Worm (Caenorhabditis elegans): ENCODE results near the gene Y69E1A.3.

Y69E1A.3 gene

ce11 chrIV:10975968-10976367, 23.9 kb downstream of the Y69E1A.3 start (continued):
- TF ChIP-seq fkh-4 (tag; optimal IDR thresholded peaks at IDR 0.05; ENCODE audit: borderline replicate concordance) (no peak), aly-2 (tag; optimal IDR thresholded peaks at IDR 0.05) (no peak), nhr-71 (tag; optimal IDR thresholded peaks at IDR 0.05) (peak; percentile 70), nhr-90 (tag; optimal IDR thresholded peaks at IDR 0.05; ENCODE audit: poor library complexity) (peak; percentile 70), lir-3 (tag; optimal IDR thresholded peaks at IDR 0.05; ENCODE audit: poor library complexity) (no peak), fkh-10 (GFP tag; optimal IDR thresholded peaks at IDR 0.05) (no peak), unc-130 (tag; optimal IDR thresholded peaks at IDR 0.05) (no peak), mep-1 (tag; optimal IDR thresholded peaks at IDR 0.05) (peak; percentile 48), ama-1 (optimal IDR thresholded peaks at IDR 0.05) (no peak), lin-14 (GFP tag; optimal IDR thresholded peaks at IDR 0.05) (peak; percentile 82), lin-39 (tag; optimal IDR thresholded peaks at IDR 0.05) (no peak), jun-1 (tag; optimal IDR thresholded peaks at IDR 0.05) (no peak), hlh-17 (GFP tag; optimal IDR thresholded peaks at IDR 0.05; ENCODE audit: borderline replicate concordance) (no peak), tlp-1 (tag; optimal IDR thresholded peaks at IDR 0.05) (no peak), egl-13 (tag; optimal IDR thresholded peaks at IDR 0.05) (no peak), mdl-1 (tag; optimal IDR thresholded peaks at IDR 0.05) (peak in 1 of 2 experiments; percentile 69), sptf-1 (tag; optimal IDR thresholded peaks at IDR 0.05) (no peak), nhr-28 (tag; optimal IDR thresholded peaks at IDR 0.05) (no peak), ceh-82 (tag; optimal IDR thresholded peaks at IDR 0.05) (no peak), unc-98 (GFP tag; IDR thresholded peaks at IDR 0.05) (no peak), swsn-7 (tag; optimal IDR thresholded peaks at IDR 0.05) (peak; percentile 8), rnt-1 (tag; optimal IDR thresholded peaks at IDR 0.05) (peak; percentile 47), C34B4.2 (tag; optimal IDR thresholded peaks at IDR 0.05) (no peak), nhr-76 (tag; optimal IDR thresholded peaks at IDR 0.05) (no peak), nhr-19 (GFP tag; conservative IDR thresholded peaks at IDR 0.05) (peak; percentile 52), ets-5 (GFP tag; IDR thresholded peaks at IDR 0.05) (no peak), nhr-47 (tag; optimal IDR thresholded peaks at IDR 0.05) (peak; percentile 48), nhr-84 (tag; optimal IDR thresholded peaks at IDR 0.05) (no peak), hlh-4 (tag; optimal IDR thresholded peaks at IDR 0.05) (no peak), isw-1 (GFP tag; IDR thresholded peaks at IDR 0.05) (no peak), hpl-2 (GFP tag; optimal IDR thresholded peaks at IDR 0.05) (no peak), blmp-1 (tag; optimal IDR thresholded peaks at IDR 0.05) (peak; percentile 69), egl-27 (tag; optimal IDR thresholded peaks at IDR 0.05) (no peak), skn-1 (tag; optimal IDR thresholded peaks at IDR 0.05) (peak; percentile 1), nhr-11 (tag; optimal IDR thresholded peaks at IDR 0.05) (no peak), grh-1 (GFP tag; IDR thresholded peaks at IDR 0.05) (peak; percentile 73), mab-9 (GFP tag; IDR thresholded peaks at IDR 0.05) (no peak), C04F5.9 (tag; optimal IDR thresholded peaks at IDR 0.05) (no peak), snu-23 (GFP tag; optimal IDR thresholded peaks at IDR 0.05) (peak; percentile 77), zip-4 (GFP tag; optimal IDR thresholded peaks at IDR 0.05) (no peak), unc-30 (tag; optimal IDR thresholded peaks at IDR 0.05) (no peak), dsc-1 (tag; optimal IDR thresholded peaks at IDR 0.05) (no peak), ceh-63 (GFP tag; optimal IDR thresholded peaks at IDR 0.05) (no peak), sox-4 (tag; optimal IDR thresholded peaks at IDR 0.05) (no peak), nhr-12 (tag; optimal IDR thresholded peaks at IDR 0.05) (no peak), ztf-4 (tag; optimal IDR thresholded peaks at IDR 0.05) (no peak), elt-3 (tag; optimal IDR thresholded peaks at IDR 0.05) (peak in 3 of 6 experiments; percentile 12 to 77 (median 18)), lsy-2 (tag; optimal IDR thresholded peaks at IDR 0.05) (peak; percentile 37 to 39), lin-35 (GFP tag; optimal IDR thresholded peaks at IDR 0.05) (peak; percentile 14 to 65), pax-3 (tag; optimal IDR thresholded peaks at IDR 0.05) (no peak), xbp-1 (tag; optimal IDR thresholded peaks at IDR 0.05) (peak; percentile 14)
